Fruit fly (Drosophila melanogaster): Measurements from ENCODE around the gene p38b.

Gene p38b

DNA sequence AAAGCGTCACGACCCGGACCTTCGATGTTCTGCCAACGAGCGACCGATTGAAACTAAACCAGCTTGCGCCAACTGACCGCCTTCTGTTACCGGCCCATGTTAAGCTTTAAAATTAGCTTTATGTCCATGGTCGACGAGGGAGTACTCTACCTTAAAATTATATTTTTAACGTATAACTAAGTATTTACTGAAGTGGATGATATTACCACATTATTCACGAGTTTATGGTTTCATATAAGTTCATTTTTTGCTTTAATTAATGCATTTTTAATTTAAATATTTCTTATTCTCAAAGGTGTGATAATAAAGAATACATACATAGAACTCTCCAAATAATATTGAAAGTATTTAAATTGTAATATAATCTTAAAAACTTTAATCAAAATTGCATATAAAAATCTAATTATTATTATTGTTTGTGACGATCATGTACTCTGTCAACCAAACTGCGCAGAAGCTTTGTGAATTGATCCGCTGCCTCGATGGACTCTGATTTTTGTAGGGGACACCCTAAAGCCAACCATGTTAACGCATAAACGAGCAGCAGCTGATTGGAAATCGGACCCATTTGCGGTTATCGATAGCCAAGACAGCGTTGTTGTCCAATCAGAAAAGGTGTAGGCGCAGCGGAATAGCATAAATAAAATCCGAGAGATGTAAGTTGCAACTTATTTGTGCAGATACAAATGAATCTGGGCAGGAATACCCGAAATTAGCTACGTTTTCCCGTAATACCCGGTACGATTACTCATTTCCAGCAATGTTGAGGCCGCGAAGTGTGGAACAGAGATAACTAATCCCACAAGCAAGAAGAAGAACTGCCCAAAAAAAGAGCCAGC lies at the start of gene p38b, which contains the start of gene CG9008:
p38b (plus strand) TSS at position 581 of the 839 bp plus-strand sequence.
CG9008 (minus strand) TSS at position 57 of the 839 bp plus-strand sequence.
- TF ChIP-seq CG8478 (optimal IDR thresholded peaks at IDR 0.05) (no peak), CTCF (optimal IDR thresholded peaks at IDR 0.05) (peak in 1 of 2 experiments; percentile 15)

DNA sequence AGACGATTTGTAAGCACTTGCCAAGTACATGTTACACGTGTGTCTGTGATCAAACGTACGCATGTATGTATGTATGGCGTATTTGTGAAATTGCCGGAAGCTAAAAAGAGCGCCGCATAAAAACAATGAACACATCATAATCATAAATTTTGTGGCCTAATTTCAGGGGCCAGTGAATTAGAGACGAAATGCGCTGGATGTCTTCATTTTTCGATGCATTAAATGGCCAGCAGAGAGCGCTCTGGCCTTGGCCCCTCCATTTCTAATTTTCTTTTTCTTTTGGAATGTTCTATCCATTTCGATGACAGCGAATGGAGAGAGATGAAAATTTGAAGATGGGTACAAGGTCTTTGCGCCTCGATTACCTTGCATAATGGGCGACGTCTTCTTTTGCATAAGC lies 48.2 kb upstream of the p38b start:
- TF ChIP-seq CG8478 (optimal IDR thresholded peaks at IDR 0.05) (no peak), CTCF (optimal IDR thresholded peaks at IDR 0.05) (peak; percentile 56 to 68)

DNA sequence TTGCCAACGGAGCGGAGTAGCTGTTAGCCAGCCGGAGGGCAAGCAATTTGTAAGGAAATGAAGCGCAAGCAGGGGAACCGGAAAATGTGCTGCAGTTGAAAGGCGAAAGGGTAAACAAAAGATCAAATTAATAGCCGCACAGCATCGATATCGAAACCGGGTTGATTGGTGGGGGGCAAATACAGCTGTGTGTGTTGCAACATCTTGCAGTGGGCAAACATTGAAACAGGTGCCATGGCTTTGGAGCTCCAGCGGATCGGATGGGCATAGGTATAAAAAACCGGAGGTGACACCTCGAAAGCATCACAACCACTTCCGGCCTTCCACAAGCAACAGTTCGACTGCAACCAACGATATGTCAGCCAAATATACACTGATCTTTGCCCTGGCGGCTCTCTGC lies 44.7 kb upstream of the p38b start, which contains the start of gene nur:
nur (plus strand) TSS at position 301 of the 400 bp plus-strand sequence.
- TF ChIP-seq CG8478 (optimal IDR thresholded peaks at IDR 0.05), result no peak
- TF ChIP-seq CTCF (optimal IDR thresholded peaks at IDR 0.05), result no peak

DNA sequence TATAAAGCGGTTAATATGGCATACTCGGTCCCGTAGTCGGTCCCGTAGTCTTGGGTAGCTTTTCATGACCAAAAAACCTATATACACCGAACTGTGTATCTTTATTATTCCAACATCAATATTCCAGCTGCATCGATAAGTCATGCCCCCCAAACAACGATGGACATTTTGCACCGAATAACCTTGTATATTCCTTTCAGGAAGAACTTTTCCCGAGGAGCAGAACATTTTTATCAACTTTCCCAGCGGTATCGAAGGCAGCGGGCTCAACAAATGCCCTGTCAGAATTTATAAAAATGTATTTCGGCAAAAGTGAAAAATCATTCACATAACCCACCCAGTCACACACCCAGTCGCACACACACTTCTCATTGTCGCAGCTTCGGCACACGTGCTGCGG lies 33.8 kb upstream of the p38b start, which contains the start of gene TM9SF4:
TM9SF4 (plus strand) TSS at position 301 of the 400 bp plus-strand sequence.
- no peak for TF ChIP-seq CTCF (optimal IDR thresholded peaks at IDR 0.05)

DNA sequence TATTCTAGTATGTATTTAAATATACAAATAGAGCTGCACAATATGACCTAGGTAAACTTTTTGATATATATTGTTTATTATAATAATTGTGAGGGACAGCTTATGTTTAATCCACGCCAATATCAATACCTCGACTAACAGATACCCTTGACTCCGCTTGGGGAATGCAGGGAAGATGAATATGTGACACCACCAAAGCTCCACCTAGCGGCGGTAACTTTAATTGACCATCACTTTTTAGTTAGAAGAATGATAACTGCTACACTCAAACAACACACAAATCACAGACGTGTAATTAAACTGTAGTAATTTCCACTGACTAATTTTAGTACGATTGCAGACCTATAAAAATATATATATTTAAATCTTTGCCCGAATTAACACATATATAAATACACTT lies 17.3 kb upstream of the p38b start:
- TF ChIP-seq CTCF (optimal IDR thresholded peaks at IDR 0.05) (peak in 1 of 2 experiments; percentile 55), CG8478 (optimal IDR thresholded peaks at IDR 0.05) (no peak)

DNA sequence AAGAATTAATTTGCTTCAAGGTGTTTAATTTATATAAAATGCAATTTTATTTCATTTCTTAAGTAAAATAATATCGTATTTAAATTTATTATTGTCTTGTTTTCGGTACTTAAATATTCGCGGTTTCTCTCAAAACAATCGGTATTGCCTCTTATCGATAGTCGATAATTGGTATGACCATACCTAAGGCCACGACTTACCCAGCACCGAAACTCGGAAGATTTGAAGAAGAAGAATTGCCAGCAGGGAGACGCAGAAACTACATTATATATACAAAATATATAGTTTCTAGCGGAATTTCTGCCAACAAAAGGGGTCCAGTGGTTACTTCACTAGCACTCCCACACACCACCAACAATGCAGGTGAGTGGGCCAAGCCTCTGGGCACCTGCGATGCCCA lies 9.6 kb upstream of the p38b start:
- TF ChIP-seq CG8478 (optimal IDR thresholded peaks at IDR 0.05), result no peak
- TF ChIP-seq CTCF (optimal IDR thresholded peaks at IDR 0.05), result no peak

DNA sequence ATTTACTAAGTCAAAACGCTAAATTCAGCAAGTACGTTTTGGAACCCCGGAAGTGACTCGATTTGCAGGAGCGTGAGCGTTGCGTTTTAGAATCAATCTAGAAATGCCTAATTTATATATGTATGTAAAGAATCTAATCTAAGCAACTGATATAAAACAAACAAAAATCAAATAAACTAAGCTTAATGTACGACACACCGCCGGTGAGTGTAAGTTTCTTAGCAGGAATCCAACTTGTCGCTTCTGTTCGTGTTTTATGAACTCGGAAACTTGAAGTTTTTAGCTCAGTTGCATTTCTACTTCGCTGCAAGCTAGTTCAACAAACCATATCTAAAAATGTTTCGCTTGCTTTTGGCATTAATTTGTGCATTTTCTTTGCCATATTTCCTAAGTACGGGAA lies 6.8 kb upstream of the p38b start, which contains the start of gene CG43376:
CG43376 (plus strand) TSS at position 301 of the 400 bp plus-strand sequence.
- TF ChIP-seq CTCF (optimal IDR thresholded peaks at IDR 0.05) (no peak), CG8478 (optimal IDR thresholded peaks at IDR 0.05) (no peak)

DNA sequence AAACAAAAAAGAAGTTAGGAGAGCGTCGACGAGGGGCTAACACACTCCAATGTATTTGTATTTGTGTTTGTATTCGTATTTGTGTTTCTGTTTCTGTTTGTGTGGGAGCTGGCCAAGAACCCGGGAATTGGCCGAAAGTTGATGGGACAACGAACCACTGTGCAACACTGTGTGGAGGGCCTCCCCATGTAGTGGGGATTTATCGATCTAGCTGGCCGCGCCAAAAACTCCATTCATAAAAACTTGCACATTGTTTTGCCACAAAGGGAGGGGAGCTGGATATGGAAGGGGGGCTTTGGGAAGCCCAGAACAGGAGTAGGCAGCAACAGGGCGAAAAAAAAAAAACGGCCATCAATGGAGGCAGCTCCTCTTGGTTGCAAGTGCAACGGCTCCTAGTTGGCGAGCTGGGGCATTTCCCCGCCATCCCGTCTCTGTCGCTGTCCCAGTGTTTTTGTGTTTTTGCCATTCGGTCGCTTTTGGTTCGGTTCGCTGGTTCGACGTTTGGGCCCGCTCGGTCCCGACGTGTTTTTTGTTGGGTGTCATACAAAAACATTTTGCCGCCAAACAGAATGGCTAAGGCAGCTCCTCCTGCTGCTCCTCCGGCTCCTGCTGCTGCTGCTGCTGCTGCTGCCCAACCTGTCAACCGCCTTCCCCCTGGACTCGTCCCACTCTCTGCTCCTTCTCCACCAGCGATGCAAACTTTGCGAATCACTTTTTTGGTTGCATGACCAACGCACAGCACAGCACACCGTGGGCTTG lies 3.4 kb upstream of the p38b start:
- TF ChIP-seq CTCF (optimal IDR thresholded peaks at IDR 0.05), result no peak

DNA sequence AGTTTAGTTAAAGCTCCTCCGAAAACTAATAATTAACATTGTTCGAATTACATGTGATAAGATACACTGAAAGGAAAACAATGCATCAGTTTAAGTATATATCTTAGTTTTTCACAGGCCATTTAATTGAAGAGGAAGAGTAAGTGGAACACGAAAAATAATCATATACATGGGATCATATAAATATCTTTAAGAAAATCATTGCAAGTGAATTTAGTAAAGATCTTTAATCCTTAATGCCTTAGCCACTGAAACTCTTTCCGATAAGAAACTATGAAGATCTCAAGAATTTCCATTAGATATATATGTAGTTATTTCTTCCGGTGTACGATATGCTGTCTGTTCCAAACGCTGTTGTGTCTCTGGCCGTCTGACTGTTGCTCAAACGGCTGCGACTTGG lies 1.8 kb upstream of the p38b start:
- TF ChIP-seq CG8478 (optimal IDR thresholded peaks at IDR 0.05), result no peak
- no peak for TF ChIP-seq CTCF (optimal IDR thresholded peaks at IDR 0.05)

DNA sequence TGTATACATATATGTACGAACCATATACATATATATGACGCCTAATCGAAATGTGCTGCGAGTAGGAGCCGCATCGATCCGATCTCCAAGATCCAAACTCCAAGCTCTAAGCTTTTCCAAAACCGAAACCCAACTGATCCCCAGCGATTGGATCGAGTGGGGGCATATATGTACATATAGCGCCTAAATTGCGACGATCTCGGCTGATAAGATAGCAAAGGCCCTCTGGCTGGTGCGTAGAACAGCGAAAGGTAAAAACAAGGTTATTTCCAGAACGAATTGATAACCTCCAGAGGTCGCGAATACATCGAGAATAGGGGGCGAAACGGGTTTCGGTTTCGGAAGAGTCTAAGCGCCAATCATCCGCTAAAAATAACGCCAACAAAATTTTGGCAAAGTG lies 1.3 kb upstream of the p38b start:
- no peak for TF ChIP-seq CG8478 (optimal IDR thresholded peaks at IDR 0.05)
- TF ChIP-seq CTCF (optimal IDR thresholded peaks at IDR 0.05), result no peak

DNA sequence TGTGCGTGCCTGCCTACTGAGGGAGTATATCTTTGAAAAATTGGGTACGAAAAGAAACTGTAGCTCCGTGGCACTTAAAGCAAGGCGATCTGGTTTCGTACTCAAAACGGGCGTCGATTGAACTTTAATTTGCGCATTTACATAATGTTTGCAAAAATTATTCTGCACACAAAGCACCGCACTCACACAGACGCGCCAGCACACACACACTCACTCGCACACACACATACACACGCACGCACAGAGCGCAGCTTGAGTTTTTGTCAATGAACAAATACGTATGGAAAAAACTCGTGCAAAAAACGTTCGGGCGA lies 737 bp upstream of the p38b start:
- TF ChIP-seq CG8478 (optimal IDR thresholded peaks at IDR 0.05), result no peak
- TF ChIP-seq CTCF (optimal IDR thresholded peaks at IDR 0.05), result no peak

DNA sequence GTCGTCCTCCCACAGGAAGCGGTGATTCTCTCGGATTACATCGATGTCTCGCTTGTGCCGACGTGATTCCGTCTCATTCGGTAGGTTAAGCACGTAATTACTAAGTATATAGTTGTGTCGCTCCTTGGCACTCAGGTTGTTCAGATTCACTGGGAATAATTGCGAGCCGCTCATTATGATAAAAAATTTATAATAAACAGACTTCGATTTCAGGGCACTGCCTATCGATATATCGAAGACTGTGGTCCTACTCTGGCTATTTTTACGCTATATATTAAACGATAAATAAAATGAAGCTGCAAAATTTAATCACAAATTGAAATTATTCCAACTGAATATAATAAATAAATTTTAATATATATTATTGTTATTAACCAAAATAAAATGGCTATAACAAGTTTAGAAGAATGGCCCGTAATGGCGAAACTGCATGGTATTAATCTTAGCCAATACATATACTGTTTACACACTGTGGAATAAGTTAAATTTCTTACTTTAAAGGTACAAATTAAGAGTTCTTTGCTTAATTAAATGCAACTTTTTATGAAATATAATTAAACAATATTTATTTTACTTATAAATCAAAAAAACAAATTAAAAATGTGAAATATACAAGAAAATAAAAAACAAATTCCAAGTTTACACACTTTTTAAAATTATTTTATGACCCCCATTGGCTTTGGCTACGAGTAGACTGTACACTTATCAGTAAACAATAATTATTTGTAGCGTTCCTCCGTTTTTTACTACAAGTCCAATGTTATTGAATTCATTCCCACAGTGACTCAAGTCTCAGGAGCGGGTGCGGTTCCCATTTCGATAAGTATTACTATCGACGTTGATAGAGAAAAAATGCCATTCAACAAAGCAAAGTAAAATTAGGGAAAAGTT lies 3.0 kb downstream of the p38b start, which contains the start of gene Eato:
Eato (plus strand) TSS at position 821 of the 891 bp plus-strand sequence.
- no peak for TF ChIP-seq CTCF (optimal IDR thresholded peaks at IDR 0.05)
- no peak for TF ChIP-seq CG8478 (optimal IDR thresholded peaks at IDR 0.05)

DNA sequence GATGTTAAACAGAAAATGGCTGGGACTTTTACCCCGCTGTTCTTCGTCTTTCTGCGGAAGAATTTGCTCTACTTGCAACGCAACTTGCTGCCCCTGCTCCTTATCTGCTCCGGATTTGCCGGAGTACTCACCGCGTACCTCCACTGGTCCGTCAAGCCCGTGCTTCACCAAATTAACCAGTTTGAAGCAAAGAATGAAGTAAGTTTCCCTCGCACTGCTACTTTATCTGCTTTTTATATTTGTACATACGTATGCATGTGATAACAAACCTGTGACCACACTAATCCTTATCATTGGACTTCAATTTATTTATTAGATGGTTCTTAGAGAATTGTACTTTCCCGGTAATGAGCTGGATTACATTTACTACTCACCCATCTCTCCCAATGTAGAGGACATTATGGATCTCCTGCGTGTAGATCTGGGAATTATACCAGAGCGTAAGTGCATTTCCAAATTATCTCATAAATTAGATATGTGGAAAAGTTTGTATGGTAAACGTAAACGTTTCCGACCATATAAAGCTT lies 3.7 kb downstream of the p38b start, which contains the start of gene CG16890:
CG16890 (minus strand) TSS at position 184 of the 527 bp plus-strand sequence.
- TF ChIP-seq CTCF (optimal IDR thresholded peaks at IDR 0.05), result no peak
- no peak for TF ChIP-seq CG8478 (optimal IDR thresholded peaks at IDR 0.05)

DNA sequence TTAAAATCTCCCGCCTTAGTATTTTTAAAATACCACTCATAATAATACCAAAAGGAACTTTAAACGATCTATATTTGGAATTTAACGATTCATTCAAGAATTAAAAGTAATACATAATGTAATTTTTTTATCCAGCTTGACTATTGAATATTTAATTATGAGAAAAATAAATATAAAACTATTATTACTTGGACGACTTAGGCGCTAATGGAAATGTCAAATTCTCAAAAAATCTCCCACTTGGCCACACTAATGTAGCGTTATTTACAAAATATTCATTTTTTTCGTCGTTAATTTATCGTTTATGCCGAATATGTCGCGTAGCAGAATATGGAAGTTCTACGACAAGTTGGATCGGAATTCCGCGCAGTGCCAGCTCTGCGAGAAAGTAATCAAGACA lies 10.2 kb downstream of the p38b start, which contains the start of gene CG16863:
CG16863 (plus strand) TSS at position 245 of the 400 bp plus-strand sequence.
- no peak for TF ChIP-seq CTCF (optimal IDR thresholded peaks at IDR 0.05)
- no peak for TF ChIP-seq CG8478 (optimal IDR thresholded peaks at IDR 0.05)
